Worm (Caenorhabditis elegans): ENCODE results near the gene enu-3.2.
"Not testable (repeated sequence)": the region's sequence is repeated elsewhere in the genome, so short reads cannot be mapped to it uniquely, and the experiment has no call there.

The enu-3.2 gene

DNA sequence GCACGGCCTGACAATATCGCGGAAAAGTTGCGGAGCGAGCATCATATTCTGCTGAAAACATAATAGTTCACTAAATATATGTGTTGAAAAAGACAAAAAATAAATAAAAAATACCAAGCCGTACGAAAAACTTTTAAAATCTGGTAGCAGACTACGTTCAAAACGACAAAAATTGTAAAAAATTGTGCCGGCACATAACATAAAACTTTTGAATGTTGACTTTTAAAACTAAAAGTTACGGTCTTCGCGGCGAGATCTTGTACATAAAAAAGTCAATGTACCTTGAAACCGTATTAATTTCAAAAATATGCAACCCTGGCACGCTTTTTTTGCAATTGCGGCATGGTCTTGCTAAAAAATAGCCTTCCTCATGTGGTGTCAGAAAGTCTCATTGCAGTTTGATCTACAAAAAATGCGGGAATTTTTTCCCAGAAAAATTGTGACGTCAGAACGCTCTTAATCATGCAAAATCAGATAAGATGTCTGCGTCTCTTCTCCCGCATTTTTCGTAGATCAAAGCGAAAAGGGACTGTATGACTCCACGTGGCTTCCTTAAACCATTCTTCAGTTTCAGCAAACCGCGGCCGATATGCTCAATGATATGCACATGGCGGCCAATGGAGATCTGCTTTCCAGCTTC, 3.0 kb downstream of the enu-3.2 start, which contains the start of the genes gex-5 and C38D4.10:
Gene gex-5 (minus strand): TSS at position 51 of the 640 bp plus-strand sequence.
Gene C38D4.10 (plus strand): TSS at position 590 of the 640 bp plus-strand sequence.
- not testable (repeated sequence) for TF ChIP-seq unc-62 (GFP tag; optimal IDR thresholded peaks at IDR 0.05)

DNA sequence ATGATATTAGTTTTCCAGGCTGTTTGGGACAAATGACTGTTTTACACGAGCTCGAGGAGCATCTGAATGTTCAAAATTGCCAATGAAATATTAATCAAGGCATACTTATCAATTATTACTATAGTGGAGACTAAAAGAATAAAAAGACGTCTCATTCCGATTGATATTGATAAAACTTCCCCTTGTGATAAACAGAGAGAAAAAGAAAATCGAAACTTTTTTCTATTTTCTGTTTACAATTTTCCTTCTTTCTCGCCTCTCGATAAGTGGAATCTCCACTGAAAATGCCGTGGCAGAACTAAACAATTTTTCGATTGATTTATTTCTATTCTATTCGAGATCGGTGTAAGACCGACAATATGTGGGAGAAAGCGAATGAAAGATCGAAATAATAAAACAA, 5.2 kb downstream of the enu-3.2 start, which contains the start of gene B0393.9:
Gene B0393.9 (minus strand): TSS at position 303 of the 400 bp plus-strand sequence.
- no peak for TF ChIP-seq unc-62 (GFP tag; optimal IDR thresholded peaks at IDR 0.05)

DNA sequence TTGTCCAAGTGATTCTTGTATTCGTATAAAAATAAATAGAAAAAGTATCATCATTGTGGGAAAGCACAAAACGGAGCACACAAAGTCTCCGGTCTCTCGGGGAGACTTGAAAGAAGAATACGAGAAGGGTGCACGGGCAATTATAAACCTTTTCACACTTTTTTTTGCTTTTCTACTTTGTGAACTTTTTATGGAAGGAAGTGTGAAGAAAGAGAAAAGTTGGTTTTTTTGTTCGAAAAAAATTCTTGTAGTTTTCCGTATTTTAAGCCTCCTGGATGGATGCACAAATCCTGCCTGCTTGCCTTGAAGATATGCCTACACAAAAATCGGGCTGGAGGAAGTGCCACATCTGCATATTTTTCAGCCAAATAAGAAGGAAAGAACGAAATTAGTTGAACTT, 7.0 kb downstream of the enu-3.2 start, which contains the start of gene B0393.7:
Gene B0393.7 (minus strand): TSS at position 101 of the 400 bp plus-strand sequence.
- TF ChIP-seq unc-62 (GFP tag; optimal IDR thresholded peaks at IDR 0.05), result no peak

DNA sequence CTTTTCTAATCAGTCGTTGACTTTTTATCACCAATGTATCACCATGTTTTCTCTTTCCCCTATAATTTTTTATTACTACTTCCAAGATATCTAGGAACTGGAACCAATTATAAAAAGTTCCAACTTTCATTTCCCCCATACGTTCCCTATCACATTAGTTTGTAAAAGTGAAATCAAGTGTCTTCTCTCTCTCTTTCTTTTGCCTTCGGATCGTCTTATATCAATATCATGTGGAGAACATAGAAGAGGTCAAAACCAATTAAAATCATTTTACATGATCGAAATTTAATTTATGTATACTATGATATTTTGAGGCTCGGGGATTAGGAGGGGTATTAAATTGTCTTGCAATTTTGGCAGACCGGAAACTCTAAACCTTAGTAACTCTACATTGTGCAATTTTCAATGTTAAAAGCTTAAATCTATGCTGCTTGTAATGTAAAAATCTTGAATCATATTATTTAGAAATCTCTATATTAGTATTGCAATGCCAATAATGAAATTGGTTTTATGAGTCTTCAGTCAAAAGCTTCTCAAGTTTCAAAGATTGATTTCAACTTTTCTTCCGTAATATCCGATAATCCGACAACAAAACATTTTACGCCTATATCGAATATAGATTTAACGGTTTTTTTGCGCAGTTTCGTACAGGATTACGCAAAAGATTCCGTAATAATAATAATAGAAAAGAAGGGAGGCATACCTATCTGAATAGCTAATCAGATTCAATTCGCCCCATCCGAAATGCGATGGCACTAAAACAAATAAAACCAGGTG, 17.0 kb downstream of the enu-3.2 start:
- no peak for TF ChIP-seq unc-62 (GFP tag; optimal IDR thresholded peaks at IDR 0.05)

DNA sequence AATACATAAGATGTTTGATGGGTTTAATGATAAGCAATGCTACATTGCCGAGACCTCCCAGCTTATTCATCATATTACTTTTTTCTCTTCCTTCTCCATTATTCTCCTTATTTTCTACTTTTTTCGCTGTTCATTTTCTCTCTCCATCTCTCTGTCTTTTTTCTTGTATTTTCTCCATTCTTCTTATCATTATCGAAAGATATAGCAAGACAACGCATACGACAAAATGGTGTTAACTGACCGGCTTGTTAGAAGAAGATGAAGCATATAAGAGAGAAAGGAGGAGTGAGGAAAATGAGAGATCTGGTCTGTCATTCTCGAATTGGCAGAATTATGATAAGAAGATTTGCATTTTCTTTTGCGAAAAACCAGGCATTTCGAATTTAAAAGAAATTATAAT, 18.2 kb downstream of the enu-3.2 start:
- TF ChIP-seq unc-62 (GFP tag; optimal IDR thresholded peaks at IDR 0.05), result no peak

DNA sequence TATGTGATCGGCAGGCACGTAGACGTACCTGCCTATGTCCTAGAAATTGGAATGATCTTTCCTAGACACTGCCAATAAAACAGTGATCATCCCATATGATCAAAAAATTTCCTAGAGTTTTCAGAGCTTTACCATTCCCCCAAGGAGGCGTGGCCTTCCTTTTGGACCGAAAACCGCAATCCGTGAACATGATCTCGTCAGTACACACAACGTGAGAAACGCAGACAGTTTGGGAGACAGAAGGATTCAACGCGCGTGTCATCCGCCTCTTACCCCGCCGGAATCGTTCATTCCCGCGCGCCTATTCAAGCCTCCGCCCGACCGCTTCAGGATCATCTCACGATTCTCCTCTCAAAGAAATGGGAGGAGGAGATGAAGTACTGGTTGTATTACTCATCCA, 19.6 kb downstream of the enu-3.2 start, which contains the start of gene B0393.5:
Gene B0393.5 (plus strand): TSS at position 301 of the 400 bp plus-strand sequence.
- TF ChIP-seq unc-62 (GFP tag; optimal IDR thresholded peaks at IDR 0.05), result no peak

DNA sequence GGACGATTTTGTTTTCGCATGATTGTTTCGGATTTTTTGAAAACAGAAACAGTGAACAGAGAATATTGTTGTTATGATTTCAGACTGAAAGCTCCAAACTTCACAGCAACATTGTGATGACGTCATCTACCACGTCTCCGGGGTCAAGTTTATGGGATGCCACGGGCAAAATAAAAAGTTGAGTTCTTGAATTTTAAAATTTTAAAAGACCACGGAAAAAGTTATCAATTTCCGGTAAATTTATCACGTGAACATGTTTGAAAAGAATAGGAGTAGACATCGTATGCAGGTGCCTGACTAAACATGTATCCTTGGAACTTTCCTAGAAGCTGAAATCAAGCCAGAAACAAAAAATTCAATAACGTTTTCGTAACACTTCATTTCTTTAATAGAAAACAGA, 21.5 kb downstream of the enu-3.2 start, which contains the start of gene B0393.4:
Gene B0393.4 (minus strand): TSS at position 101 of the 400 bp plus-strand sequence.
- TF ChIP-seq unc-62 (GFP tag; optimal IDR thresholded peaks at IDR 0.05), result no peak

DNA sequence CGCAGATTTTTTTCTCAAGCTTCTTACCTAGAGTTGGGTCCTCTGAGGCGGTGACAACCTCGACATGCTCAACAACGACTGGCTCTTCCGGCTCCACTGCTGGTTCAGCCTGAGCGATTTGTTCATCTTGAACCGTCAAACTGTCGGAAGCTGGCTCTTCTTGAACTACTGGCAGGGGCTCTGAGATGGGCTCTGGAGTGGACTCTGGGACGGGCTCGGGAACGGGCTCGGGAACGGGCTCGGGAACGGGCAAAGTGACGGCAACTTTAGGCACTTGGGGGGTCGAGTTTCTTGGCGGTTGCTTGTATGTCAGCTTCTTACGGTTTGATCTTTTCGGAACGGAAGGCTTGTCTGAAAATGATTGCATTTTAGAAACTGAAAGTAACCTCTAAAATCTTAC, 22.2 kb downstream of the enu-3.2 start:
- TF ChIP-seq unc-62 (GFP tag; optimal IDR thresholded peaks at IDR 0.05), result no peak

DNA sequence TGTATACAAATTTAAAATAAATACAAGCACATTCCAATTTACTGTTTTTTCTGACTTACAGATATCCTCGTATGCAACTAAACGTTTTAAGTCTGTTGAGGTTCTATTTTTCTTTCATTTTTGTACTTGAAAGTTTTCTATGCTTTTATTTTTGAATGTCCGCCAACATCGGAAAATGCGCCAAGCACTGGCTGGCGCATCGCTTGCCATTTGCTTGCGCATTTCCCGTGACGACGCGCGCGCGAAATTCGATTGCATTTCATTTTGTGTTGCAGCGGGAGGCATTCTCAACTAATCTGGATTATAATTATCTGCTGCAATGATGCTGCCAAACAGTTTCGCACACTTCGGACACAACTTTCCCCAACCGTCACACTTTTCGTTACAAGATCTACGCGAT, 28.1 kb downstream of the enu-3.2 start, which contains the start of gene fbxl-2:
Gene fbxl-2 (plus strand): TSS at position 278 of the 400 bp plus-strand sequence.
- TF ChIP-seq unc-62 (GFP tag; optimal IDR thresholded peaks at IDR 0.05), result no peak

DNA sequence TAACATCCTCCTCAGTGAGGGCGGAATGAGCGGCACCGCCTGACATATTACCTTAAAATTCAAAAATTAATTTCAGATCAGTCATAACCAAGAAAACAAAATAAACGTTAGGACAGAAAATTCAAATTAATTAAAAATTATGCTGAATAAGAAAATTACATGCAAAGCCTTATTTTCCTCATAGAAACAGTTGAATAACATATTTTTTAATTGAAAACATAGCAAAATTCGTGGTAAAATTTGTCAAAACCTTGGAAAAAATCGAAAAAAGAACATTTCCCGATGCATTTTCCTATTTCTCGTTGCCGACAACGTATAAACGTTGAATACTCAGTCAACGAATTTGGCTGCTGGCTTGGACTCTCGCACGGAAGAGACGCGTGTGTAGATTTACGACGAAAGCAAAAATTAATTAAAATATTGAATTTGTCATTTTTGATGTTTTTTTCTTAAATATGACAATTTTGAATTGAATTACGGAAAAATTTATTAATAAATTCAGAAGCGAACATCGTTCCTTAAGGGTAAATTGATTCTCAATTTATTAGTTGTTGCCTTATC, 31.0 kb downstream of the enu-3.2 start, which contains the start of the genes rps-0 and rbg-3:
Gene rps-0 (minus strand): TSS at position 51 of the 561 bp plus-strand sequence.
Gene rbg-3 (plus strand): TSS at position 424 of the 561 bp plus-strand sequence.
- TF ChIP-seq unc-62 (GFP tag; optimal IDR thresholded peaks at IDR 0.05), result no peak

DNA sequence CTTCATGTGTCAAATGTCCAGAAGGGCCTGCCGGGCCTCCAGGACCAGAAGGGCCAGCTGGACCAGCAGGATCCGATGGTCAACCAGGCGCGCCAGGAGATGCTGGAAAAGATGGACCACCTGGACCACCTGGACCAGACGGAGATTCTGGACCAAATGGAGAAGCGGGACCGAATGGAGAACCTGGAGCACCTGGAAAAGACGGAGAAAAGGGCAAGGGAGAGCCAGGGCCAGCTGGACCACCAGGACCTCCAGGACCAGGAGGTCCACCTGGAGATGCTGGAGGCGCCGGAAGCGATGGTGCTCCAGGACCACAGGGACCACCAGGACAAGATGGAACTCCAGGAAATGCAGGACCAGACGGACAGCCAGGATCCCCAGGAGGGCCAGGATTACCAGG, 36.4 kb downstream of the enu-3.2 start:
- TF ChIP-seq unc-62 (GFP tag; optimal IDR thresholded peaks at IDR 0.05), result no peak

DNA sequence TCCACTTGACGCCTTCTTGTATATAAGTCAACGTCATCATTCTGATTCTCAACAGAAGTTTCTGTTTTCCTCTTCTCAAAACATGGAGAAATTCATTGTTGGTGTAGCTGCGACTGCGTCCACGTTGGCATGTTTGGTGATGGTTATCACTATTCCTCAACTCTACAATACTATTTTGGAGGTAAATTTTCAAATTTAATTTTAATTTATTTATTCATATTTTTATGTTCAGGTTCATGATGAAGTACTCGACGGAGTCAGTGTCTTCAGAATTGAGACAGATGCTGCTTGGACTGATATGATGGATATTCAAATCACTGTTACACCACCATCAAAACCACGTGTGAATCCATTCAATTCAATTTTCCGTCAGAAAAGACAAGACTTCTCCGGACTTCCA, 36.9 kb downstream of the enu-3.2 start, which contains the start of gene col-89:
Gene col-89 (plus strand): TSS at position 19 of the 400 bp plus-strand sequence.
- no peak for TF ChIP-seq unc-62 (GFP tag; optimal IDR thresholded peaks at IDR 0.05)

DNA sequence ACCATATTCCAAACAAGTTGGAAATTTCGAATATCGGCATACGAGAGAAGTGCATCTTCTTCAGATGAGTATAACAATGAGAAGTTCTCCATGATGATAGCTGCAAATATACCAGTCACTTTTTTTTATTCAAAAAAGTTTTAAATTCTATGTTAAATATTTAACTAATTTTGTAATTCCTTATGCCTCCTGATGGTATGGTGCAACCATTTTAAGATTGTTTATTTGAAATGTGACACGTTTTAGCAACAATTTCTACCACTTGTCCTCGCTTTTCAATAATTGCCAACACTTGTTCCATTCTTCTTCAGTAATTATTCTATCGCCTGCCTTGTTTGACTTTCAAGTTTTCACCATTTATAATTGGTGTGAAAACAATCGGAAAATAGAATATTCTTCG, 39.1 kb downstream of the enu-3.2 start, which contains the start of gene F17C8.6:
Gene F17C8.6 (minus strand): TSS at position 101 of the 400 bp plus-strand sequence.
- no peak for TF ChIP-seq unc-62 (GFP tag; optimal IDR thresholded peaks at IDR 0.05)

DNA sequence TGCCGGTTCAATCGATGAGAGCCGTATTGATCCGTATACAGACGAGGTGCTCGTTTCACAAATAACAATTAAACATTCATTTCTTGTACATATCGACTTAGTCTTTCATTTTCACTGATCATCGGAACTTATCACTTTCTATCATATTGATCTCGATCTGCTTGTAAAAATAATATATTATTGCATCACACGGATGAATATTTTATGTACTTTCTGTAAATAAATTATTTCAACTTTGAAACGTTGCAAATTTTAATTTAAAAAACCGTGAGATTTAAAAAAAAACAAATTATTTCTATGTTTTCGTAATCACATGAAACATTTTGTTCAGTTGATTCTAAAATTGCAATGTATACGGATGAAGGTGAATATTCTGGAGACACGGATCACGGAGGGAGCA, 42.4 kb downstream of the enu-3.2 start, which contains the start of gene twk-6:
Gene twk-6 (plus strand): TSS at position 301 of the 400 bp plus-strand sequence.
- not testable (repeated sequence) for TF ChIP-seq unc-62 (GFP tag; optimal IDR thresholded peaks at IDR 0.05)

DNA sequence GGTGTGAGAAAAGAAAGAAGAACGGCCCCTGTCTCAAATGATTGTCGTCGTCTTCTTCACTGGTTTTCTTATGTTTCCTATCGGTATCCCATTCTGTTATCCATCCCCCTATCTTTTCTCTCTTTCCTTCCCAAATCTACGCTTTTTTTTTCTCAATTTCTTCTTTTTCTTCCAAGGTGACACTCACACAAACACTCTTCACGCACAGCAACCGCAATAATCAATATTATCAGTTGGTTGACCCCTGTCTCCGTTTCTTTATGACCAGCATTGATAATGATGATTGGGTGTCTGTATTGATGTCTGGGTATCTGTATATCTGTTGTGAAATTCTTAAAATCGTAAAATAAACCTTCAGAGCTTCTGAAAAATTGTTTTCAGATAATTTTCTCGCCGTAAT, 44.2 kb downstream of the enu-3.2 start:
- TF ChIP-seq unc-62 (GFP tag; optimal IDR thresholded peaks at IDR 0.05), result no peak

DNA sequence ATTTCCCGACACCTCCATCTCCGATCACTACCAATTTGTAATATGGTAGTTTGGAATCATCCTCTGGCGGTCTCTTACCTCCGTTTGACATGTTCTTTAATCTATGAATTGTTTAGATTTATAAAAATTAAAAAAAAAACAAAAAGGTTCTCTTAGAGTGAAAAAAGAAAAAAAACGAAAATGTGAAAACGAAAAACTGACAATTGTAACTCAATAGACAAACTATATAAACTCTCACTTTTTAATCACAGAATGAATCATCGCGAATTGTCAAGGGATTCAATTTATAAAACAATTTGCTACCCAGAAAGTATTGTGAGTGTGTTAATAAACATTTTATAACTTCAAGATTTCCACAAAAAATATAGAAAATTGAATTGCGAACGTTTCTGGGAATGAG, 45.1 kb downstream of the enu-3.2 start, which contains the start of gene ras-2:
Gene ras-2 (minus strand): TSS at position 101 of the 400 bp plus-strand sequence.
- no peak for TF ChIP-seq unc-62 (GFP tag; optimal IDR thresholded peaks at IDR 0.05)

All from whole organism, dauer.